Fruit fly (Drosophila melanogaster) whole organism, wandering third instar larva: ENCODE measurements around the gene Fitm.

Experiments
- Abd-B ChIP-seq: fragments of >200 bp; optimal IDR thresholded peaks from 2 replicates; lab custom pipeline; 2017; ENCODE audit warnings: missing biosample characterization, missing genetic modification characterization
- CG32264 ChIP-seq: fragments of 200-800 bp; sonication (Bioruptor generic); optimal IDR thresholded peaks from 2 replicates; lab custom pipeline; 2016; ENCODE audit warnings: missing biosample characterization, missing genetic modification characterization
- CG9705 ChIP-seq: fragments of 200-800 bp; sonication (Bioruptor generic); optimal IDR thresholded peaks from 2 replicates; lab custom pipeline; 2018; ENCODE audit warnings: missing biosample characterization, mild to moderate bottlenecking, missing genetic modification characterization
- CrebA ChIP-seq: fragments of 200-800 bp; sonication (Bioruptor generic); optimal IDR thresholded peaks from 2 replicates; lab custom pipeline; 2016; ENCODE audit warnings: missing biosample characterization, mild to moderate bottlenecking, missing genetic modification characterization, borderline replicate concordance
- Dfd ChIP-seq: fragments of >200 bp; optimal IDR thresholded peaks from 2 replicates; lab custom pipeline; 2017; ENCODE audit warnings: missing biosample characterization, missing genetic modification characterization
- Dif ChIP-seq: fragments of 200-275, 200-300 bp; sonication (Bioruptor generic); optimal IDR thresholded peaks from 2 replicates; lab custom pipeline; 2018; ENCODE audit warnings: missing biosample characterization, missing genetic modification characterization; ENCODE audit not compliant: partially characterized antibody
- GATAd ChIP-seq: sonication (Bioruptor generic); optimal IDR thresholded peaks from 2 replicates; lab custom pipeline; 2016; ENCODE audit warnings: missing biosample characterization, missing genetic modification characterization
- HLH106 ChIP-seq: fragments of 200-800 bp; optimal IDR thresholded peaks from 3 replicates; lab custom pipeline; 2019; ENCODE audit warnings: missing biosample characterization, mild to moderate bottlenecking, missing genetic modification characterization, moderate library complexity
- Hnf4 ChIP-seq: fragments of 200-800 bp; sonication (Bioruptor generic); optimal IDR thresholded peaks from 2 replicates; lab custom pipeline; 2016; ENCODE audit warnings: missing biosample characterization, mild to moderate bottlenecking, missing genetic modification characterization
- Hr78 ChIP-seq: fragments of >200 bp; optimal IDR thresholded peaks from 2 replicates; lab custom pipeline; 2017; ENCODE audit warnings: missing biosample characterization, missing genetic modification characterization
- Hr83 ChIP-seq: fragments of 200-300 bp; sonication (Bioruptor generic); optimal IDR thresholded peaks from 2 replicates; lab custom pipeline; 2016; ENCODE audit warnings: missing biosample characterization, mild to moderate bottlenecking, missing genetic modification characterization, moderate library complexity; ENCODE audit not compliant: poor library complexity, severe bottlenecking
- Jra ChIP-seq: sonication (Bioruptor generic); optimal IDR thresholded peaks from 2 replicates; lab custom pipeline; 2016; ENCODE audit warnings: missing biosample characterization, missing genetic modification characterization
- Mio ChIP-seq: sonication (Bioruptor generic); optimal IDR thresholded peaks from 2 replicates; lab custom pipeline; 2016; ENCODE audit warnings: missing biosample characterization, missing genetic modification characterization
- Myc ChIP-seq: fragments of >200 bp; optimal IDR thresholded peaks from 2 replicates; lab custom pipeline; 2017
- N ChIP-seq: fragments of >200 bp; optimal IDR thresholded peaks from 2 replicates; lab custom pipeline; 2018; ENCODE audit warnings: missing biosample characterization, missing external identifiers, missing genetic modification characterization
- OdsH ChIP-seq: fragments of 200-800 bp; sonication (Bioruptor generic); optimal IDR thresholded peaks from 2 replicates; lab custom pipeline; 2016; ENCODE audit warnings: missing biosample characterization, mild to moderate bottlenecking, missing genetic modification characterization
- Rel ChIP-seq, 2 experiments: fragments of 200-800 bp; sonication (Bioruptor generic) in 1 of 2; optimal IDR thresholded peaks; 2 replicates in 1 of 2; 3 replicates in 1 of 2; lab custom pipeline; 2016 to 2019; ENCODE audit warnings: mild to moderate bottlenecking in 2 of 2, missing biosample characterization in 2 of 2, missing genetic modification characterization in 2 of 2, moderate library complexity in 1 of 2
- Sp1 ChIP-seq: fragments of 200-800 bp; sonication (Bioruptor generic); optimal IDR thresholded peaks from 3 replicates; lab custom pipeline; 2019; ENCODE audit warnings: missing biosample characterization, mild to moderate bottlenecking, missing genetic modification characterization, moderate library complexity
- Vsx2 ChIP-seq: fragments of 200-300, 225-300 bp; sonication (Bioruptor generic); optimal IDR thresholded peaks from 2 replicates; lab custom pipeline; 2018; ENCODE audit warnings: missing biosample characterization, missing genetic modification characterization; ENCODE audit not compliant: partially characterized antibody
- br ChIP-seq: fragments of 200-800 bp; sonication (Bioruptor generic); optimal IDR thresholded peaks from 2 replicates; lab custom pipeline; 2016; ENCODE audit warnings: missing biosample characterization, missing genetic modification characterization
- brk ChIP-seq: fragments of 200-800 bp; sonication (Bioruptor generic); optimal IDR thresholded peaks from 2 replicates; lab custom pipeline; 2016; ENCODE audit warnings: missing biosample characterization, mild to moderate bottlenecking, missing genetic modification characterization
- dl ChIP-seq, 2 experiments: fragments of 175-275, 200-275 bp in 1 of 2; fragments of 200-275 bp in 1 of 2; sonication (Bioruptor generic); optimal IDR thresholded peaks; lab custom pipeline; 2018; ENCODE audit warnings: mild to moderate bottlenecking in 2 of 2, missing biosample characterization in 2 of 2, missing genetic modification characterization in 2 of 2, moderate library complexity in 2 of 2; ENCODE audit not compliant: partially characterized antibody in 2 of 2, insufficient read depth in 1 of 2
- dmrt93B ChIP-seq: fragments of 200-800 bp; sonication (Bioruptor generic); optimal IDR thresholded peaks from 2 replicates; lab custom pipeline; 2018; ENCODE audit warnings: missing biosample characterization, mild to moderate bottlenecking, missing genetic modification characterization
- dsf ChIP-seq: sonication (Bioruptor generic); optimal IDR thresholded peaks from 2 replicates; lab custom pipeline; 2016; ENCODE audit warnings: missing biosample characterization, missing genetic modification characterization, borderline replicate concordance
- ey ChIP-seq: fragments of 200-800 bp; sonication (Bioruptor generic); optimal IDR thresholded peaks from 2 replicates; lab custom pipeline; 2016; ENCODE audit warnings: missing biosample characterization, missing genetic modification characterization
- foxo ChIP-seq, 2 experiments: fragments of 200-800 bp; sonication (Bioruptor generic); optimal IDR thresholded peaks; 2 replicates in 1 of 2; 3 replicates in 1 of 2; lab custom pipeline; 2016 to 2017; ENCODE audit warnings: missing biosample characterization in 2 of 2, missing genetic modification characterization in 2 of 2
- fru ChIP-seq: fragments of 200-800 bp; sonication (Bioruptor generic); optimal IDR thresholded peaks from 3 replicates; lab custom pipeline; 2016; ENCODE audit warnings: missing biosample characterization, mild to moderate bottlenecking, missing genetic modification characterization
- h ChIP-seq: fragments of 200-800 bp; sonication (Bioruptor generic); optimal IDR thresholded peaks from 3 replicates; lab custom pipeline; 2016; ENCODE audit warnings: missing biosample characterization, mild to moderate bottlenecking, missing genetic modification characterization
- jim ChIP-seq: fragments of 175-275, 200-325 bp; sonication (Bioruptor generic); optimal IDR thresholded peaks from 2 replicates; lab custom pipeline; 2016; ENCODE audit warnings: missing biosample characterization, mild to moderate bottlenecking, missing genetic modification characterization
- lola ChIP-seq: fragments of >200 bp; optimal IDR thresholded peaks from 2 replicates; lab custom pipeline; 2017; ENCODE audit warnings: missing biosample characterization, missing genetic modification characterization
- pan ChIP-seq: fragments of >200 bp; optimal IDR thresholded peaks from 2 replicates; lab custom pipeline; 2017
- psq ChIP-seq: fragments of 200-800 bp; sonication (Bioruptor generic); optimal IDR thresholded peaks from 3 replicates; lab custom pipeline; 2017; ENCODE audit warnings: missing biosample characterization, mild to moderate bottlenecking, missing genetic modification characterization, moderate library complexity
- rgr ChIP-seq: fragments of 200-800 bp; sonication (Bioruptor generic); optimal IDR thresholded peaks from 3 replicates; lab custom pipeline; 2016; ENCODE audit warnings: missing biosample characterization, mild to moderate bottlenecking, missing genetic modification characterization
- sage ChIP-seq: fragments of 200-800 bp; sonication (Bioruptor generic); optimal IDR thresholded peaks from 2 replicates; lab custom pipeline; 2016; ENCODE audit warnings: missing biosample characterization, mild to moderate bottlenecking, missing genetic modification characterization
- sv ChIP-seq: fragments of 200-800 bp; sonication (Bioruptor generic); optimal IDR thresholded peaks from 3 replicates; lab custom pipeline; 2016; ENCODE audit warnings: missing biosample characterization, missing genetic modification characterization
- tai ChIP-seq: sonication (Bioruptor generic); optimal IDR thresholded peaks from 2 replicates; lab custom pipeline; 2016; ENCODE audit warnings: missing biosample characterization, missing genetic modification characterization
- usp ChIP-seq: fragments of >200 bp; optimal IDR thresholded peaks from 2 replicates; lab custom pipeline; 2017; ENCODE audit warnings: missing biosample characterization, missing genetic modification characterization
- woc ChIP-seq: sonication (Bioruptor generic); optimal IDR thresholded peaks from 2 replicates; lab custom pipeline; 2016; ENCODE audit warnings: missing biosample characterization, mild to moderate bottlenecking, missing genetic modification characterization

Fitm gene

DNA sequence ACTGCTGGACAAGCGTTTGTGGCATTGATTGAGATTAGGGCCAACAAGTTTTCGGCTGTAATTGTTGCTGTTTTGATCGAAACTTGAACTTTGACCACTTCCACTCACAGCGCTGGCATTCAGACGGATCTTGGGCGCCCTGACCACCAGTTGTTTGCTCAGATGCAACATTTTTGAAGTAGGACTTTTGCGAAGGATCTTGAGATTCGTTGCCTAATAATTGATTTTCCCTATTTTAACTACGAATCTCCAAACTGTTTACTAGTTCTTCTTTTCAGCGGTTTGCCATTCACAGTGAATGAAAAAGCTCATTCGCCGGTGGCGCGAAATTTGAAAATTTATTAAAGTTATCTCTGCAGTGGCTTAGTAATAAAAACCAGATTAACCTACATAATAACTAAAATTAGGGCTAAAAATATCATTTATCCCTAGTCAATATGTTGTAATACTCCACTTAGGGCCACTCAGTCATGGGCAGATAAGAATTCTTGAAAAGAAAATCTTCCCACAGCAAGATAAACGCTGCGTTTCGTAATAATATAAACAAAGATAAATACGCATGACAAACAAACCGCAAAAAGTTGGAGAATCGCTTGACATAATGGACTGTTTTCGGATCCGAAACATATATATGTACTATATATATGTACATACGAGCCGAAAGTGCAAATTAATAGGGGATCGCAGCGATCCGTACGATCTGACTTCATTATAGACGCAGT lies 4.3 kb downstream of the Fitm start, which contains the start of the genes Dhrs4 and Gdap1:
TSS of gene Dhrs4 (minus strand) at position 267 of the 722 bp plus-strand sequence.
TSS of gene Gdap1 (plus strand) at position 574 of the 722 bp plus-strand sequence.
- TF ChIP-seq CG32264 (GFP tag; lab: Kevin White, UChicago), result no peak
- TF ChIP-seq Myc (lab: Kevin White, UChicago), result peak; percentile 22

DNA sequence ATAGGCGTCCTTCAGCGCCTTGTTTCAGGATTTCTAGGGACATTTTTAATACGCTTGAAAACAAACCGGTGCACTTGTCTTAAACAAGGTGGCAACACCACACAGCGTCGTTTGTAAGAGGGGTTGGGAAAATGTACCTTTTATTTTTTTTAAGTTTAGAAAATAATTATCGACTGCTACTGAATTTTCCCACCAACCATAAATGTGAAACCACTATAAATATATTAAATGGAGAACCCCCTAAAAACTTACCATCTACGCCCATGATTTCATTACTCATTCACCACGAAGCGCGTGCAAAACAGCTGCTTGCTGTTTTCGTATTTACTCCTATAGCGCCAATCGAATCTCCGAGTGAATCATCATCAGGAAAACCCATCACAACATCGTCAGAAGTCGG lies 6.6 kb downstream of the Fitm start, which contains the start of the genes Tcs5 and CHMP2B:
TSS of gene Tcs5 (minus strand) at position 84 of the 400 bp plus-strand sequence.
TSS of gene CHMP2B (plus strand) at position 308 of the 400 bp plus-strand sequence.
- no peak for TF ChIP-seq tai
- peak; percentile 100 for TF ChIP-seq OdsH (GFP tag; lab: Kevin White, UChicago)
- peak; percentile 95 for TF ChIP-seq jim
- TF ChIP-seq Vsx2 (GFP tag; lab: Kevin White, UChicago), result no peak
- no peak for TF ChIP-seq pan (lab: Kevin White, UChicago)
- no peak for TF ChIP-seq Abd-B (GFP tag; lab: Kevin White, UChicago)
- peak; percentile 100 for TF ChIP-seq fru (GFP tag; lab: Kevin White, UChicago)
- peak; percentile 100 for TF ChIP-seq CG9705 (GFP tag; lab: Kevin White, UChicago)
- peak; percentile 100 for TF ChIP-seq rgr (GFP tag; lab: Kevin White, UChicago)
- peak; percentile 100 for TF ChIP-seq Sp1 (GFP tag; lab: Kevin White, UChicago)
- peak; percentile 100 for TF ChIP-seq h
- peak; percentile 99 for TF ChIP-seq CG32264 (GFP tag; lab: Kevin White, UChicago)
- TF ChIP-seq Jra, result peak; percentile 99
- TF ChIP-seq woc (GFP tag; lab: Kevin White, UChicago), result peak; percentile 96
- TF ChIP-seq CrebA (GFP tag; lab: Kevin White, UChicago), result no peak
- TF ChIP-seq usp (GFP tag; lab: Kevin White, UChicago), result no peak
- no peak for TF ChIP-seq dl (GFP tag; optimal IDR thresholded peaks at IDR 0.05; lab: Kevin White, UChicago; ENCODE audit: insufficient read depth in 1 of 2, partially characterized antibody in 2 of 2)
- TF ChIP-seq Hr78 (GFP tag; lab: Kevin White, UChicago), result no peak
- TF ChIP-seq psq (GFP tag; lab: Kevin White, UChicago), result peak; percentile 99
- peak; percentile 59 for TF ChIP-seq Myc (lab: Kevin White, UChicago)
- TF ChIP-seq sage (GFP tag; lab: Kevin White, UChicago), result peak; percentile 99
- TF ChIP-seq foxo (GFP tag; optimal IDR thresholded peaks at IDR 0.05; lab: Kevin White, UChicago), result peak; percentile 98 to 100
- no peak for TF ChIP-seq Dif (GFP tag; lab: Kevin White, UChicago)
- TF ChIP-seq Hnf4 (GFP tag; lab: Kevin White, UChicago), result peak; percentile 100
- TF ChIP-seq sv (GFP tag; lab: Kevin White, UChicago), result peak; percentile 100
- peak; percentile 100 for TF ChIP-seq br (GFP tag; lab: Kevin White, UChicago)
- TF ChIP-seq GATAd (GFP tag; lab: Kevin White, UChicago), result peak; percentile 100
- TF ChIP-seq N (GFP tag; lab: Kevin White, UChicago), result no peak
- peak; percentile 100 for TF ChIP-seq HLH106 (tag; lab: Kevin White, UChicago)
- TF ChIP-seq Dfd, result no peak
- peak; percentile 100 for TF ChIP-seq ey
- peak; percentile 100 for TF ChIP-seq Hr83
- peak; percentile 96 for TF ChIP-seq Mio (GFP tag; lab: Kevin White, UChicago)
- peak; percentile 100 for TF ChIP-seq dmrt93B (GFP tag; lab: Kevin White, UChicago)
- peak; percentile 98 for TF ChIP-seq dsf
- no peak for TF ChIP-seq brk (GFP tag; lab: Kevin White, UChicago)
- TF ChIP-seq lola, result no peak
- peak; percentile 97 for TF ChIP-seq Rel (GFP tag; optimal IDR thresholded peaks at IDR 0.05; lab: Kevin White, UChicago)
- TF ChIP-seq Rel (tag; optimal IDR thresholded peaks at IDR 0.05; lab: Kevin White, UChicago), result peak; percentile 93
